Fruit fly (Drosophila melanogaster): ENCODE results near the gene CG32485.

CG32485 gene

DNA sequence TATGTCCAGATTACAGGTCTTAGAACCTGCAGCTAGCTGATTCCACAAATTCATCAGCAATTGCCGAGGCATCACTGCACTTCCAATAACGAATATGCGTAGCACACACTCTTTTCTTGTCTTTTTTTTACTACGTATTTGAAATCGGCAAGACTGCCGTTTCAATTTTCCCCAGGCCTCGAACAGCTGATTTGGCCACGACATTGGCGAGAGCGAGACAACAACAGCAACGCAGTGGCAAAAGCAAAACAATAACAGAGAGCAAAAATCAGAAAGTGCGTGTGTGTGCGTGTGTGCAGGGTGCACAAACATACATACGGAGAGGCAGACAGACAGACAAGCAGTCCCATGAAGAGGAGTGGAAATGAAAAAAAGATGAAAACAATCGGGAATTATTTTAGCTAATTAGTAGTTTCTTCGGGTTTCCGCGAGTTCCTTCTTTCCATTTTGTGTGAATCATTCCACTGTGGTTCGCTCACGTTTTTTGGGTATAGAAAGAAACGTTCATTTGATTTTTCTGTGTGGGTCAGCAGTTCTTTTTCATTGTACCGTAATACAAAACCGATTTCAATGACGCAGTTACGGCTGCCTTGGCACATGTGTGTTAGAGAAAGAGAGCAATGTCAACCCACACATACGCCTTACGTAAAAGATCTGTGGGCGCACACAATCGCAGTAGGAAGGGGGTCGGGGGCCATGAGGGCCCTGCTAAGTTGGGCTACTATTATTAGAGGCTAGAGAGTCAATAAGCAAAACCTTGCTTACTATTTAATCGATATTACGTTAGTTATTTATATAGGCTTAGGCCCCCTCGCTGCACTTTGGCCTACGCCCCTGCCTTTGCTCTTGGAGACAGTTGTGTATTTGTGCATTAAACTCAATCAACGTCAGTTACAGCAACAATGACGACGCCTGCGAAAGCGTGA lies 10.2 kb downstream of the CG32485 start (continued):
- TF ChIP-seq CG9609 (GFP tag; optimal IDR thresholded peaks at IDR 0.05) (peak; percentile 99), Opbp (GFP tag; IDR thresholded peaks at IDR 0.05; ENCODE audit: partially characterized antibody) (no peak; the same call in 2 of the 3 replicates), CG16813 (GFP tag; IDR thresholded peaks at IDR 0.05; ENCODE audit: partially characterized antibody) (no peak), Pdp1 (GFP tag; optimal IDR thresholded peaks at IDR 0.05) (peak; percentile 99), ssp (GFP tag; IDR thresholded peaks at IDR 0.05) (peak; percentile 94), CG11695 (GFP tag; IDR thresholded peaks at IDR 0.05) (peak; percentile 98), CG13296 (GFP tag; optimal IDR thresholded peaks at IDR 0.05) (peak; percentile 97), trem (tag; optimal IDR thresholded peaks at IDR 0.05) (peak; percentile 91), Max (GFP tag; optimal IDR thresholded peaks at IDR 0.05) (peak; percentile 96), Doc3 (GFP tag; IDR thresholded peaks at IDR 0.05; ENCODE audit: partially characterized antibody) (no peak), Bteb2 (GFP tag; optimal IDR thresholded peaks at IDR 0.05) (peak; percentile 97), ind (GFP tag; optimal IDR thresholded peaks at IDR 0.05) (peak; percentile 99), gt (GFP tag; IDR thresholded peaks at IDR 0.05) (peak; percentile 98), crc (GFP tag; optimal IDR thresholded peaks at IDR 0.05) (peak; percentile 98), ranshi (GFP tag; IDR thresholded peaks at IDR 0.05) (peak; percentile 100), CG12744 (GFP tag; optimal IDR thresholded peaks at IDR 0.05) (peak; percentile 98), CG33557 (GFP tag; optimal IDR thresholded peaks at IDR 0.05) (peak; percentile 82), caup (GFP tag; optimal IDR thresholded peaks at IDR 0.05; ENCODE audit: severe bottlenecking) (peak; percentile 98), Sry-δ (GFP tag; optimal IDR thresholded peaks at IDR 0.05) (peak; percentile 76), Hmx (GFP tag; optimal IDR thresholded peaks at IDR 0.05) (peak; percentile 96), CG12942 (GFP tag; optimal IDR thresholded peaks at IDR 0.05) (peak; percentile 98), Dref (GFP tag; IDR thresholded peaks at IDR 0.05) (peak; percentile 53), CG10543 (GFP tag; optimal IDR thresholded peaks at IDR 0.05) (peak; percentile 94), pnt (GFP tag; optimal IDR thresholded peaks at IDR 0.05) (peak; percentile 99), Six4 (GFP tag; optimal IDR thresholded peaks at IDR 0.05) (peak; percentile 96), CG18011 (GFP tag; optimal IDR thresholded peaks at IDR 0.05) (peak; percentile 91), CG11504 (tag; optimal IDR thresholded peaks at IDR 0.05) (peak; percentile 97), ken (GFP tag; IDR thresholded peaks at IDR 0.05) (peak; percentile 100), h (optimal IDR thresholded peaks at IDR 0.05) (no peak), CG10565 (GFP tag; optimal IDR thresholded peaks at IDR 0.05) (peak; percentile 84), NfI (GFP tag; optimal IDR thresholded peaks at IDR 0.05) (peak; percentile 97), sens (GFP tag) (peak; percentile 100), Elba2 (GFP tag; optimal IDR thresholded peaks at IDR 0.05) (peak; percentile 88), CG16863 (GFP tag; optimal IDR thresholded peaks at IDR 0.05) (peak; percentile 98), cas (GFP tag; IDR thresholded peaks at IDR 0.05) (peak; percentile 97), CG7928 (GFP tag; optimal IDR thresholded peaks at IDR 0.05) (peak; percentile 81), jigr1 (GFP tag; IDR thresholded peaks at IDR 0.05) (peak; percentile 99), NFAT (GFP tag; IDR thresholded peaks at IDR 0.05) (peak; percentile 99), trh (GFP tag; optimal IDR thresholded peaks at IDR 0.05) (peak; percentile 96), Lhr (GFP tag; optimal IDR thresholded peaks at IDR 0.05) (peak; percentile 92), CG32772 (GFP tag; IDR thresholded peaks at IDR 0.05) (peak; percentile 99), CG10654 (GFP tag; optimal IDR thresholded peaks at IDR 0.05) (peak; percentile 98), nmo (GFP tag; optimal IDR thresholded peaks at IDR 0.05) (peak; percentile 97), CG17385 (GFP tag; optimal IDR thresholded peaks at IDR 0.05) (peak; percentile 94), sd (tag; optimal IDR thresholded peaks at IDR 0.05) (peak; percentile 88), usp (GFP tag; optimal IDR thresholded peaks at IDR 0.05) (no peak), repo (GFP tag; optimal IDR thresholded peaks at IDR 0.05) (peak; percentile 98), Dbx (GFP tag; IDR thresholded peaks at IDR 0.05) (peak; percentile 99), croc (GFP tag; conservative IDR thresholded peaks at IDR 0.05) (peak; percentile 98)

Measured in whole organism, embryonic.